Worm (Caenorhabditis elegans) whole organism, L4/young adult: ENCODE data around the gene ftr-1.

ENCODE experiments used
- dao-5 ChIP-seq: sonication (generic microtip); optimal IDR thresholded peaks from 2 replicates; lab custom pipeline; 2016; ENCODE audit warnings: missing genotype, missing genetic modification characterization, moderate library complexity, missing compliant biosample characterization
- him-1 ChIP-seq: sonication (generic microtip); optimal IDR thresholded peaks from 2 replicates; lab custom pipeline; 2016; ENCODE audit warnings: missing genotype, missing genetic modification reagents, missing genetic modification characterization, missing compliant biosample characterization

ce11 chrV:20162290-20163104 lies 34.3 kb upstream of the ftr-1 start:
- no peak for TF ChIP-seq him-1 (tag; lab: Kevin White, UChicago)
- TF ChIP-seq dao-5 (tag; lab: Kevin White, UChicago): no peak
